Fruit fly (Drosophila melanogaster) whole organism, embryonic: ENCODE results near the gene Sec20.
A peak's percentile ranks its signal among the peaks of the same experiment; 100 is the strongest.

Source experiments
- ATbp ChIP-seq: fragments of 200-800 bp; sonication (Bioruptor generic); optimal IDR thresholded peaks from 2 replicates; lab custom pipeline; 2017; ENCODE audit warnings: missing biosample characterization, mild to moderate bottlenecking, missing genetic modification characterization, missing genetic modification reagents
- Awh ChIP-seq: fragments of 200-800 bp; sonication (Bioruptor generic); IDR thresholded peaks from 2 replicates; pipeline ENCODE4, ENCODE4 v1.3.6; 2022; ENCODE audit warnings: missing biosample characterization, missing genetic modification characterization
- CG10431 ChIP-seq: fragments of 200-800 bp; sonication (Bioruptor generic); optimal IDR thresholded peaks from 3 replicates; lab custom pipeline; 2018; ENCODE audit warnings: missing biosample characterization, mild to moderate bottlenecking, missing genetic modification characterization
- CG11247 ChIP-seq: fragments of 200-800 bp; sonication (Bioruptor generic); IDR thresholded peaks from 2 replicates; pipeline ENCODE4 v1.3.6; 2022; ENCODE audit warnings: missing biosample characterization, missing genetic modification characterization
- CG11723 ChIP-seq: fragments of 200-800 bp; sonication (Bioruptor generic); optimal IDR thresholded peaks from 2 replicates; lab custom pipeline; 2017; ENCODE audit warnings: missing biosample characterization, mild to moderate bottlenecking, missing genetic modification characterization
- CG12071 ChIP-seq: fragments of 200-800 bp; sonication (Bioruptor generic); optimal IDR thresholded peaks from 3 replicates; lab custom pipeline; 2018; ENCODE audit warnings: missing biosample characterization, mild to moderate bottlenecking, missing genetic modification characterization
- CG1233 ChIP-seq: fragments of 200-800 bp; sonication (Bioruptor generic); optimal IDR thresholded peaks from 4 replicates; lab custom pipeline; 2018; ENCODE audit warnings: missing biosample characterization, mild to moderate bottlenecking, missing genetic modification characterization
- CG13775 ChIP-seq: fragments of 200-800 bp; sonication (Bioruptor generic); optimal IDR thresholded peaks from 3 replicates; lab custom pipeline; 2017; ENCODE audit warnings: missing biosample characterization, mild to moderate bottlenecking, missing genetic modification characterization
- CG15696 ChIP-seq: fragments of 200-800 bp; sonication (Bioruptor generic); optimal IDR thresholded peaks from 2 replicates; lab custom pipeline; 2019; ENCODE audit warnings: missing biosample characterization, mild to moderate bottlenecking, missing genetic modification characterization, moderate library complexity
- CG1647 ChIP-seq: fragments of 200-800 bp; sonication (Bioruptor generic); optimal IDR thresholded peaks from 3 replicates; lab custom pipeline; 2016; ENCODE audit warnings: missing biosample characterization, missing genetic modification characterization
- CG18476 ChIP-seq: fragments of 200-800 bp; sonication (Bioruptor generic); optimal IDR thresholded peaks from 2 replicates; lab custom pipeline; 2016; ENCODE audit warnings: missing biosample characterization, mild to moderate bottlenecking, missing genetic modification characterization
- CG2875 ChIP-seq: fragments of 200-800 bp; sonication (Bioruptor generic); optimal IDR thresholded peaks from 2 replicates; lab custom pipeline; 2017; ENCODE audit warnings: missing biosample characterization, mild to moderate bottlenecking, missing genetic modification characterization, missing genetic modification reagents
- CG32772 ChIP-seq: fragments of 200-800 bp; sonication (Bioruptor generic); IDR thresholded peaks from 2 replicates; pipeline ENCODE4 v1.3.6; 2022; ENCODE audit warnings: missing biosample characterization, missing genetic modification characterization
- CG34376 ChIP-seq: fragments of 200-800 bp; sonication (Bioruptor generic); optimal IDR thresholded peaks from 2 replicates; lab custom pipeline; 2018; ENCODE audit warnings: missing biosample characterization, mild to moderate bottlenecking, missing genetic modification characterization
- CG34422 ChIP-seq: fragments of 200-800 bp; sonication (Bioruptor generic); IDR thresholded peaks from 3 replicates; pipeline ENCODE4 v1.3.6; 2022; ENCODE audit warnings: missing biosample characterization, missing genetic modification characterization
- CG6272 ChIP-seq: fragments of 200-800 bp; sonication (Bioruptor generic); IDR thresholded peaks from 2 replicates; pipeline ENCODE4 v1.3.6; 2022; ENCODE audit warnings: missing biosample characterization, missing genetic modification characterization
- CG6765 ChIP-seq: fragments of 200-800 bp; sonication (Bioruptor generic); optimal IDR thresholded peaks from 3 replicates; lab custom pipeline; 2017; ENCODE audit warnings: missing biosample characterization, mild to moderate bottlenecking, missing genetic modification characterization
- CG8290 ChIP-seq, 3 experiments: fragments of 200-800 bp; sonication (Bioruptor generic); optimal IDR thresholded peaks; 2 replicates each; lab custom pipeline; 2016 to 2019; ENCODE audit warnings: missing biosample characterization in 3 of 3, missing genetic modification characterization in 3 of 3, mild to moderate bottlenecking in 2 of 3, moderate library complexity in 1 of 3
- CG9437 ChIP-seq: fragments of 200-800 bp; sonication (Bioruptor generic); optimal IDR thresholded peaks from 2 replicates; lab custom pipeline; 2018; ENCODE audit warnings: missing biosample characterization, mild to moderate bottlenecking, missing genetic modification characterization
- CG9727 ChIP-seq: fragments of 200-800 bp; sonication (Bioruptor generic); optimal IDR thresholded peaks from 3 replicates; lab custom pipeline; 2017; ENCODE audit warnings: missing biosample characterization, mild to moderate bottlenecking, missing genetic modification characterization
- E2f2 ChIP-seq: fragments of 200-800 bp; sonication (Bioruptor generic); IDR thresholded peaks from 2 replicates; pipeline ENCODE4 v1.3.6; 2022; ENCODE audit warnings: missing biosample characterization, missing genetic modification characterization
- Meics ChIP-seq: fragments of 200-800 bp; sonication (Bioruptor generic); optimal IDR thresholded peaks from 2 replicates; lab custom pipeline; 2017; ENCODE audit warnings: missing biosample characterization, mild to moderate bottlenecking, missing genetic modification characterization
- Nf-YB ChIP-seq: fragments of 200-800 bp; sonication (Bioruptor generic); optimal IDR thresholded peaks from 3 replicates; lab custom pipeline; 2019; ENCODE audit warnings: missing biosample characterization, mild to moderate bottlenecking, missing genetic modification characterization, moderate library complexity
- Nf-YC ChIP-seq: fragments of 200-800 bp; optimal IDR thresholded peaks from 3 replicates; lab custom pipeline; 2019; ENCODE audit warnings: missing biosample characterization, mild to moderate bottlenecking, missing genetic modification characterization, moderate library complexity
- Sox100B ChIP-seq: fragments of 200-800 bp; sonication (Bioruptor generic); optimal IDR thresholded peaks from 3 replicates; lab custom pipeline; 2018; ENCODE audit warnings: missing biosample characterization, mild to moderate bottlenecking, missing genetic modification characterization
- al ChIP-seq: fragments of 200-800 bp; sonication (Bioruptor generic); IDR thresholded peaks from 2 replicates; pipeline ENCODE4 v1.3.6; 2022; ENCODE audit warnings: missing biosample characterization, missing genetic modification characterization
- aop ChIP-seq: fragments of 200-800 bp; sonication (Bioruptor generic); IDR thresholded peaks from 2 replicates; pipeline ENCODE4 v1.3.6; 2022; ENCODE audit warnings: missing biosample characterization, missing genetic modification characterization
- bowl ChIP-seq: fragments of 200-800 bp; sonication (Bioruptor generic); IDR thresholded peaks from 2 replicates; pipeline ENCODE4 v1.3.6; 2022; ENCODE audit warnings: missing biosample characterization, missing genetic modification characterization
- chif ChIP-seq, 2 experiments: fragments of 200-800 bp; sonication (Bioruptor generic); optimal IDR thresholded peaks; 3 replicates each; lab custom pipeline; 2016; ENCODE audit warnings: missing biosample characterization in 2 of 2, missing genetic modification characterization in 2 of 2
- esg ChIP-seq: fragments of 200-800 bp; sonication (Bioruptor generic); conservative IDR thresholded peaks from 2 replicates; pipeline ENCODE4 v1.3.6; 2022; ENCODE audit warnings: missing biosample characterization, missing genetic modification characterization
- gem ChIP-seq: fragments of 200-800 bp; sonication (Bioruptor generic); optimal IDR thresholded peaks from 2 replicates; lab custom pipeline; 2019; ENCODE audit warnings: missing biosample characterization, mild to moderate bottlenecking, missing genetic modification characterization, moderate library complexity
- gt ChIP-seq: fragments of 200-800 bp; sonication (Bioruptor generic); IDR thresholded peaks from 2 replicates; pipeline ENCODE4 v1.3.6; 2022; ENCODE audit warnings: missing biosample characterization, missing genetic modification characterization
- lov ChIP-seq, 2 experiments: fragments of 200-800 bp in 1 of 2; fragments of >200 bp in 1 of 2; sonication (Bioruptor generic) in 1 of 2; IDR thresholded peaks in 1 of 2; optimal IDR thresholded peaks in 1 of 2; 2 replicates in 1 of 2; 3 replicates in 1 of 2; pipeline versions ENCODE4 v1.3.6 to Lab custom; 2017 to 2022; ENCODE audit warnings: missing biosample characterization in 1 of 2, missing genetic modification characterization in 1 of 2
- otp ChIP-seq: fragments of 200-800 bp; sonication (Bioruptor generic); IDR thresholded peaks from 3 replicates; pipeline ENCODE4, ENCODE4 v1.3.6; 2022; ENCODE audit warnings: missing biosample characterization, missing genetic modification characterization
- pfk ChIP-seq: fragments of 200-800 bp; sonication (Bioruptor generic); optimal IDR thresholded peaks from 2 replicates; lab custom pipeline; 2018; ENCODE audit warnings: missing biosample characterization, mild to moderate bottlenecking, missing genetic modification characterization, moderate library complexity
- pho ChIP-seq: fragments of 200-800 bp; sonication (Bioruptor generic); optimal IDR thresholded peaks from 2 replicates; lab custom pipeline; 2016; ENCODE audit warnings: missing biosample characterization, missing genetic modification characterization
- phol ChIP-seq: fragments of 200-800 bp; sonication (Bioruptor generic); optimal IDR thresholded peaks from 3 replicates; lab custom pipeline; 2018; ENCODE audit warnings: missing biosample characterization, mild to moderate bottlenecking, missing genetic modification characterization, moderate library complexity
- run ChIP-seq: fragments of 200-800 bp; sonication (Bioruptor generic); optimal IDR thresholded peaks from 3 replicates; lab custom pipeline; 2018; ENCODE audit warnings: missing biosample characterization, mild to moderate bottlenecking, missing genetic modification characterization
- scrt ChIP-seq: fragments of 200-800 bp; sonication (Bioruptor generic); optimal IDR thresholded peaks from 2 replicates; lab custom pipeline; 2018; ENCODE audit warnings: missing biosample characterization, mild to moderate bottlenecking, missing genetic modification characterization, moderate library complexity
- slou ChIP-seq: fragments of 200-800 bp; sonication (Bioruptor generic); optimal IDR thresholded peaks from 3 replicates; lab custom pipeline; 2016; ENCODE audit warnings: missing biosample characterization, missing genetic modification characterization
- sqz ChIP-seq: fragments of 200-800 bp; sonication (Bioruptor generic); optimal IDR thresholded peaks from 3 replicates; lab custom pipeline; 2018; ENCODE audit warnings: missing biosample characterization, mild to moderate bottlenecking, missing genetic modification characterization
- sug ChIP-seq: fragments of 200-800 bp; optimal IDR thresholded peaks from 2 replicates; lab custom pipeline; 2019; ENCODE audit warnings: missing biosample characterization, mild to moderate bottlenecking, missing genetic modification characterization, moderate library complexity
- tna ChIP-seq: fragments of 200-800 bp; sonication (Bioruptor generic); IDR thresholded peaks from 2 replicates; pipeline ENCODE4 v1.3.6; 2022; ENCODE audit warnings: missing biosample characterization, missing genetic modification characterization; ENCODE audit not compliant: partially characterized antibody
- twi ChIP-seq: fragments of 200-800 bp; optimal IDR thresholded peaks from 2 replicates; lab custom pipeline; 2019; ENCODE audit warnings: missing biosample characterization, mild to moderate bottlenecking, missing genetic modification characterization, moderate library complexity
- vfl ChIP-seq: fragments of 200-800 bp; sonication (Bioruptor generic); optimal IDR thresholded peaks from 2 replicates; lab custom pipeline; 2016; ENCODE audit warnings: missing biosample characterization, missing genetic modification characterization
- z ChIP-seq: fragments of 200-800 bp; sonication (Bioruptor generic); IDR thresholded peaks from 3 replicates; pipeline ENCODE4 v1.3.6; 2022; ENCODE audit warnings: missing biosample characterization, missing genetic modification characterization
- zfh2 ChIP-seq: fragments of 200-800 bp; sonication (Bioruptor generic); optimal IDR thresholded peaks from 2 replicates; lab custom pipeline; 2016; ENCODE audit warnings: missing biosample characterization, missing genetic modification characterization

Sec20 gene

dm6 chr3R:5789025-5789953 is 35.0 kb downstream of the Sec20 start, which contains the start of the genes Hat1 and Rpn5 (continued):
- TF ChIP-seq bowl (no peak), otp (GFP tag; lab: Robert Waterston, UW) (0 out of 3 replicates have a peak, but pooled peaks have one; percentile 9), CG9437 (GFP tag; lab: Kevin White, UChicago) (peak; percentile 87), lov (optimal IDR thresholded peaks at IDR 0.05; lab: Kevin White, UChicago) (no peak), lov (GFP tag; IDR thresholded peaks at IDR 0.05; lab: Robert Waterston, UW) (no peak), slou (GFP tag; lab: Kevin White, UChicago) (peak; percentile 69), Nf-YB (GFP tag; lab: Kevin White, UChicago) (peak; percentile 47), esg (GFP tag; lab: Robert Waterston, UW) (peak; percentile 61), Sox100B (GFP tag; lab: Kevin White, UChicago) (peak; percentile 80), pho (GFP tag; lab: Kevin White, UChicago) (peak; percentile 95), CG11723 (GFP tag; lab: Kevin White, UChicago) (peak; percentile 57), Awh (GFP tag; lab: Robert Waterston, UW) (no peak), aop (GFP tag; lab: Robert Waterston, UW) (no peak), CG18476 (GFP tag; lab: Kevin White, UChicago) (peak; percentile 84), CG8290 (GFP tag; optimal IDR thresholded peaks at IDR 0.05; lab: Kevin White, UChicago) (peak; percentile 87), CG8290 (tag; optimal IDR thresholded peaks at IDR 0.05; lab: Kevin White, UChicago) (peak; percentile 79 to 85), CG34376 (peak; percentile 12), CG6272 (GFP tag; lab: Robert Waterston, UW) (peak; percentile 49), chif (GFP tag; optimal IDR thresholded peaks at IDR 0.05; lab: Kevin White, UChicago) (peak; percentile 89 to 90), run (tag; lab: Kevin White, UChicago) (no peak), pfk (GFP tag; lab: Kevin White, UChicago) (no peak), gt (no peak), CG2875 (GFP tag; lab: Kevin White, UChicago) (peak; percentile 35), vfl (GFP tag; lab: Kevin White, UChicago) (peak; percentile 75), sug (tag; lab: Kevin White, UChicago) (peak; percentile 70), CG6765 (GFP tag; lab: Kevin White, UChicago) (peak; percentile 49), phol (tag; lab: Kevin White, UChicago) (peak; percentile 84), gem (peak; percentile 78), CG10431 (GFP tag; lab: Kevin White, UChicago) (peak; percentile 48), CG11247 (peak; percentile 29; the same call in 1 of the 2 replicates), CG32772 (peak; percentile 60), Meics (peak; percentile 76), z (GFP tag; lab: Robert Waterston, UW) (no peak), CG34422 (GFP tag; lab: Robert Waterston, UW) (peak; percentile 36; the same call in 2 of the 3 replicates), CG15696 (peak; percentile 62), E2f2 (GFP tag; lab: Robert Waterston, UW) (peak; percentile 60), CG1647 (peak; percentile 88), ATbp (GFP tag; lab: Kevin White, UChicago) (peak; percentile 48), CG12071 (GFP tag; lab: Kevin White, UChicago) (no peak), CG1233 (GFP tag; lab: Kevin White, UChicago) (peak; percentile 65), tna (peak; percentile 17; the same call in 1 of the 2 replicates), CG13775 (peak; percentile 93), al (GFP tag; lab: Robert Waterston, UW) (peak; percentile 60; the same call in 1 of the 2 replicates), sqz (GFP tag; lab: Kevin White, UChicago) (no peak), twi (tag; lab: Kevin White, UChicago) (peak; percentile 61), zfh2 (GFP tag; lab: Kevin White, UChicago) (peak; percentile 96), scrt (GFP tag; lab: Kevin White, UChicago) (peak; percentile 0), Nf-YC (tag; lab: Kevin White, UChicago) (peak; percentile 69), CG9727 (GFP tag; lab: Kevin White, UChicago) (peak; percentile 87)
